Fruit fly (Drosophila melanogaster) whole organism, prepupa: Measurements from ENCODE around the gene Gr93d.
A peak's percentile ranks its signal among the peaks of the same experiment; 100 is the strongest.

Experiments
- Blimp-1 ChIP-seq: fragments of 200-800 bp; sonication (Bioruptor generic); optimal IDR thresholded peaks from 3 replicates; lab custom pipeline; 2017; ENCODE audit warnings: missing biosample characterization, missing genetic modification characterization, mild to moderate bottlenecking, moderate library complexity, missing genetic modification reagents
- CG10631 ChIP-seq: fragments of 200-800 bp; sonication (Bioruptor generic); optimal IDR thresholded peaks from 2 replicates; lab custom pipeline; 2016; ENCODE audit warnings: missing biosample characterization, missing genetic modification characterization
- CG10669 ChIP-seq: fragments of 200-800 bp; sonication (Bioruptor generic); optimal IDR thresholded peaks from 3 replicates; lab custom pipeline; 2018; ENCODE audit warnings: missing biosample characterization, mild to moderate bottlenecking, missing genetic modification characterization, moderate library complexity
- CG11294 ChIP-seq: fragments of 200-800 bp; sonication (Bioruptor generic); IDR thresholded peaks from 2 replicates; pipeline ENCODE4 v1.3.6; 2022; ENCODE audit warnings: missing biosample characterization, missing genetic modification characterization
- CG11762 ChIP-seq: fragments of 200-800 bp; sonication (Bioruptor generic); optimal IDR thresholded peaks from 3 replicates; lab custom pipeline; 2016; ENCODE audit warnings: missing biosample characterization, missing genetic modification characterization; ENCODE audit not compliant: insufficient read depth
- CG16779 ChIP-seq: fragments of 200-800 bp; sonication (Bioruptor generic); optimal IDR thresholded peaks from 3 replicates; lab custom pipeline; 2017; ENCODE audit warnings: missing biosample characterization, mild to moderate bottlenecking, missing genetic modification characterization
- CG31627 ChIP-seq: fragments of 200-800 bp; sonication (Bioruptor generic); optimal IDR thresholded peaks from 3 replicates; lab custom pipeline; 2016; ENCODE audit warnings: missing biosample characterization, missing genetic modification characterization
- CG32006 ChIP-seq: fragments of 200-800 bp; sonication (Bioruptor generic); optimal IDR thresholded peaks from 3 replicates; lab custom pipeline; 2017; ENCODE audit warnings: missing biosample characterization, mild to moderate bottlenecking, missing genetic modification characterization
- CG4318 ChIP-seq: fragments of 200-800 bp; sonication (Bioruptor generic); optimal IDR thresholded peaks from 3 replicates; lab custom pipeline; 2017; ENCODE audit warnings: missing biosample characterization, mild to moderate bottlenecking, missing genetic modification characterization
- CG6163 ChIP-seq: fragments of 200-800 bp; sonication (Bioruptor generic); IDR thresholded peaks from 3 replicates; pipeline ENCODE4 v1.3.6; 2022; ENCODE audit warnings: missing biosample characterization, missing genetic modification characterization
- CG6276 ChIP-seq: fragments of 200-800 bp; sonication (Bioruptor generic); optimal IDR thresholded peaks from 2 replicates; lab custom pipeline; 2017; ENCODE audit warnings: missing biosample characterization, mild to moderate bottlenecking, missing genetic modification characterization
- CG6854 ChIP-seq: fragments of 200-800 bp; sonication (Bioruptor generic); optimal IDR thresholded peaks from 2 replicates; lab custom pipeline; 2017; ENCODE audit warnings: missing biosample characterization, mild to moderate bottlenecking, missing genetic modification characterization
- CG7368 ChIP-seq: fragments of 200-800 bp; sonication (Bioruptor generic); optimal IDR thresholded peaks from 3 replicates; lab custom pipeline; 2016; ENCODE audit warnings: missing biosample characterization, missing genetic modification characterization
- CG8119 ChIP-seq: fragments of 200-800 bp; sonication (Bioruptor generic); IDR thresholded peaks from 3 replicates; pipeline ENCODE4 v1.3.6; 2022; ENCODE audit warnings: missing biosample characterization, missing genetic modification characterization
- CG9139 ChIP-seq: fragments of 200-800 bp; sonication (Bioruptor generic); optimal IDR thresholded peaks from 3 replicates; lab custom pipeline; 2017; ENCODE audit warnings: missing biosample characterization, mild to moderate bottlenecking, missing genetic modification characterization
- Eip78C ChIP-seq: fragments of 200-800 bp; sonication (Bioruptor generic); peaks from one replicate; lab custom pipeline; 2016; ENCODE audit warnings: missing biosample characterization, missing genetic modification characterization
- Gug ChIP-seq: fragments of 200-800 bp; sonication (Bioruptor generic); IDR thresholded peaks from 2 replicates; pipeline ENCODE4 v1.3.6; 2022; ENCODE audit warnings: missing biosample characterization, missing genetic modification characterization
- Hr38 ChIP-seq: sonication (Bioruptor generic); optimal IDR thresholded peaks from 2 replicates; lab custom pipeline; 2016; ENCODE audit warnings: missing biosample characterization, missing genetic modification characterization
- Hr39 ChIP-seq: fragments of 200-800 bp; sonication (Bioruptor generic); optimal IDR thresholded peaks from 2 replicates; lab custom pipeline; 2016; ENCODE audit warnings: missing biosample characterization, missing genetic modification characterization
- Met ChIP-seq: fragments of 200-800 bp; sonication (Bioruptor generic); optimal IDR thresholded peaks from 3 replicates; lab custom pipeline; 2016; ENCODE audit warnings: missing biosample characterization, missing genetic modification characterization
- Smox ChIP-seq: fragments of 200-800 bp; sonication (Bioruptor generic); optimal IDR thresholded peaks from 3 replicates; lab custom pipeline; 2016; ENCODE audit warnings: missing biosample characterization, missing genetic modification characterization
- Sox102F ChIP-seq: fragments of 200-800 bp; sonication (Bioruptor generic); optimal IDR thresholded peaks from 2 replicates; lab custom pipeline; 2016; ENCODE audit warnings: missing biosample characterization, mild to moderate bottlenecking, missing genetic modification characterization
- Sox15 ChIP-seq: fragments of 200-800 bp; sonication (Bioruptor generic); optimal IDR thresholded peaks from 3 replicates; lab custom pipeline; 2016; ENCODE audit warnings: missing biosample characterization, missing genetic modification characterization
- achi ChIP-seq: fragments of 200-800 bp; sonication (Bioruptor generic); optimal IDR thresholded peaks from 3 replicates; lab custom pipeline; 2016; ENCODE audit warnings: missing biosample characterization, missing genetic modification characterization
- acj6 ChIP-seq: fragments of 200-800 bp; sonication (Bioruptor generic); optimal IDR thresholded peaks from 3 replicates; lab custom pipeline; 2016; ENCODE audit warnings: missing biosample characterization, missing genetic modification characterization
- cyc ChIP-seq: fragments of 200-800 bp; sonication (Bioruptor generic); optimal IDR thresholded peaks from 3 replicates; lab custom pipeline; 2016; ENCODE audit warnings: missing biosample characterization, missing genetic modification characterization
- dac ChIP-seq: fragments of 200-800 bp; sonication (Bioruptor generic); optimal IDR thresholded peaks from 2 replicates; lab custom pipeline; 2017; ENCODE audit warnings: missing biosample characterization, mild to moderate bottlenecking, missing genetic modification characterization
- eg ChIP-seq: fragments of 200-800 bp; sonication (Bioruptor generic); IDR thresholded peaks from 3 replicates; pipeline ENCODE4 v1.3.6; 2022; ENCODE audit warnings: missing biosample characterization, missing genetic modification characterization
- esn ChIP-seq: fragments of 200-800 bp; sonication (Bioruptor generic); optimal IDR thresholded peaks from 2 replicates; lab custom pipeline; 2016; ENCODE audit warnings: missing biosample characterization, mild to moderate bottlenecking, missing genetic modification characterization, moderate library complexity
- fd59A ChIP-seq: fragments of 200-800 bp; sonication (Bioruptor generic); optimal IDR thresholded peaks from 2 replicates; lab custom pipeline; 2017; ENCODE audit warnings: missing biosample characterization, mild to moderate bottlenecking, missing genetic modification characterization, missing genetic modification reagents
- fkh ChIP-seq: fragments of 200-800 bp; sonication (Bioruptor generic); optimal IDR thresholded peaks from 3 replicates; lab custom pipeline; 2017; ENCODE audit warnings: missing biosample characterization, mild to moderate bottlenecking, missing genetic modification characterization, moderate library complexity
- net ChIP-seq: fragments of 200-800 bp; sonication (Bioruptor generic); optimal IDR thresholded peaks from 3 replicates; lab custom pipeline; 2016; ENCODE audit warnings: missing biosample characterization, missing genetic modification characterization
- pdm3 ChIP-seq: fragments of 200-800 bp; sonication (Bioruptor generic); optimal IDR thresholded peaks from 3 replicates; lab custom pipeline; 2016; ENCODE audit warnings: missing biosample characterization, missing genetic modification characterization
- salr ChIP-seq, 2 experiments: fragments of 200-800 bp; sonication (Bioruptor generic); optimal IDR thresholded peaks; 3 replicates each; lab custom pipeline; 2016 to 2018; ENCODE audit warnings: missing biosample characterization in 2 of 2, missing genetic modification characterization in 2 of 2, mild to moderate bottlenecking in 1 of 2
- ss ChIP-seq, 2 experiments: fragments of 200-800 bp; sonication (Bioruptor generic); optimal IDR thresholded peaks; 2 replicates in 1 of 2; 3 replicates in 1 of 2; lab custom pipeline; 2017 to 2018; ENCODE audit warnings: mild to moderate bottlenecking in 2 of 2, missing biosample characterization in 2 of 2, missing genetic modification characterization in 2 of 2, moderate library complexity in 1 of 2
- svp ChIP-seq: fragments of 200-800 bp; sonication (Bioruptor generic); peaks from one replicate; lab custom pipeline; 2016; ENCODE audit warnings: missing biosample characterization, missing genetic modification characterization
- topi ChIP-seq: fragments of 200-800 bp; sonication (Bioruptor generic); optimal IDR thresholded peaks from 3 replicates; lab custom pipeline; 2016; ENCODE audit warnings: missing biosample characterization, missing genetic modification characterization
- vri ChIP-seq: fragments of 200-800 bp; sonication (Bioruptor generic); optimal IDR thresholded peaks from 3 replicates; lab custom pipeline; 2016; ENCODE audit warnings: missing biosample characterization, mild to moderate bottlenecking, missing genetic modification characterization

Gr93d gene

dm6 chr3R:21848987-21849442, 2.6 kb upstream of the Gr93d start (continued):
- TF ChIP-seq cyc (GFP tag; lab: Kevin White, UChicago) (peak; percentile 94), Blimp-1 (peak; percentile 91), dac (GFP tag; lab: Kevin White, UChicago) (peak; percentile 85), CG11762 (GFP tag; lab: Kevin White, UChicago) (peak; percentile 94), CG16779 (tag; lab: Kevin White, UChicago) (peak; percentile 94), CG9139 (GFP tag; lab: Kevin White, UChicago) (peak; percentile 85), Met (GFP tag; lab: Kevin White, UChicago) (peak; percentile 96), CG4318 (peak; percentile 92), topi (peak; percentile 98), svp (GFP tag; lab: Kevin White, UChicago) (peak; percentile 98), CG11294 (peak; percentile 83), CG32006 (GFP tag; lab: Kevin White, UChicago) (peak; percentile 98), CG10669 (peak; percentile 93), Hr39 (GFP tag; lab: Kevin White, UChicago) (peak; percentile 96), Sox15 (GFP tag; lab: Kevin White, UChicago) (peak; percentile 93), fd59A (GFP tag; lab: Kevin White, UChicago) (peak; percentile 94), ss (GFP tag; optimal IDR thresholded peaks at IDR 0.05; lab: Kevin White, UChicago) (peak; percentile 95), Sox102F (peak; percentile 95), Gug (GFP tag; lab: Robert Waterston, UW) (peak; percentile 88), vri (GFP tag; lab: Kevin White, UChicago) (peak; percentile 93), salr (GFP tag; optimal IDR thresholded peaks at IDR 0.05; lab: Kevin White, UChicago) (peak; percentile 47 to 97), acj6 (peak; percentile 96), Smox (GFP tag; lab: Kevin White, UChicago) (peak; percentile 96), CG31627 (GFP tag; lab: Kevin White, UChicago) (peak; percentile 96), achi (GFP tag; lab: Kevin White, UChicago) (peak; percentile 93), esn (GFP tag; lab: Kevin White, UChicago) (peak; percentile 98)

dm6 chr3R:21848271-21848670, 1.8 kb upstream of the Gr93d start:
- TF ChIP-seq net, result no peak
- TF ChIP-seq Eip78C (GFP tag; lab: Kevin White, UChicago), result peak; percentile 54
- peak; percentile 43; the same call in 1 of the 3 replicates for TF ChIP-seq CG6163 (GFP tag; lab: Robert Waterston, UW)
- TF ChIP-seq Hr38, result no peak
- TF ChIP-seq Smox (GFP tag; lab: Kevin White, UChicago), result no peak
- no peak for TF ChIP-seq achi (GFP tag; lab: Kevin White, UChicago)
- no peak for TF ChIP-seq topi
- no peak for TF ChIP-seq CG6854 (GFP tag; lab: Kevin White, UChicago)
- TF ChIP-seq CG11762 (GFP tag; lab: Kevin White, UChicago), result no peak
- no peak for TF ChIP-seq Blimp-1
- no peak for TF ChIP-seq CG6276 (GFP tag; lab: Kevin White, UChicago)
- no peak for TF ChIP-seq fkh (GFP tag; lab: Kevin White, UChicago)
- TF ChIP-seq pdm3 (GFP tag; lab: Kevin White, UChicago), result no peak
- no peak for TF ChIP-seq Sox102F
- peak; percentile 98 for TF ChIP-seq svp (GFP tag; lab: Kevin White, UChicago)
- TF ChIP-seq eg, result 0 out of 3 replicates have a peak, but pooled peaks have one; percentile 18
- TF ChIP-seq CG8119 (GFP tag; lab: Robert Waterston, UW), result no peak
- TF ChIP-seq CG10631, result no peak
- TF ChIP-seq, all 60 proteins: peak for 4

dm6 chr3R:21847438-21847837, 979 bp upstream of the Gr93d start:
- peak; percentile 19; the same call in 1 of the 3 replicates for TF ChIP-seq CG8119 (GFP tag; lab: Robert Waterston, UW)
- TF ChIP-seq pdm3 (GFP tag; lab: Kevin White, UChicago), result no peak
- no peak for TF ChIP-seq achi (GFP tag; lab: Kevin White, UChicago)
- no peak for TF ChIP-seq CG7368 (GFP tag; lab: Kevin White, UChicago)
- no peak for TF ChIP-seq CG6163 (GFP tag; lab: Robert Waterston, UW)
